1 fruit fly cellular context compared by ENCODE assay signal in the genomic region with DNA sequence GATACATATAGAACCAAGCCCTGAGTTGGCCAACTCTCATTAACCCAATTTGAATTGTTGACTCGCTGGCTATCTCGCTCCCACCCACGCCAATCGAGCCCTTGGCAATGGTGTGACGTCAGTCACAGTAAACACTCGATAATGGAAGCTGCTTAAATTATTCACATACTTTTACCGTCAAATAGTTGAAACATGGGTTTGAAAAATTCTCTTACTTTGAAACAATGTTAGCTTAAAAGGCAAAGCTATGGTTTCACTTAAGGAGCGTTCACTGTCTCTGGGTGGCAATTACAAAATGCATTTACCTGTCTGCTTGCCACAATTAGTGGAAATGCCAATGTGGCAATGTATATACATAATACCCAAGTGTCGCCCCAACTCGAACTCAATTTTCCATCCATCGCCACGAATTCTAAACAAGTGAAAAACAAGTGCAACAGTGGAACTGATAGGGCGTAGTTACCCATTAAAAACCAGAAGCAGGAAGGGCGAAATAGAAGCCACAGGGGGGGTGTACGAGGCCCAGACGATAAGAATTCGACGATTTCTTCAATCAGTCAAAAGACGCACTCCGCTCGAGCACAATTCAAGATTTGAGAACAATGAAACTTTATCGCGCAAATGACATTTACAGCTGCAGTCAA.
TF ChIP-seq lines count a peak whose summit lies in the region.

No protein-coding gene starts in this region.

TF ChIP-seq in whole organism, embryonic, 481 proteins besides CTCF, POLR2A, EP300 and RAD21 (continued from another document and continues in another):
- TF ChIP-seq inv (GFP tag; IDR thresholded peaks at IDR 0.05; lab: Robert Waterston, UW; ENCODE audit: partially characterized antibody), result no peak
- no peak for TF ChIP-seq ash1 (GFP tag; optimal IDR thresholded peaks at IDR 0.05; lab: Kevin White, UChicago)
- TF ChIP-seq sug (tag; optimal IDR thresholded peaks at IDR 0.05; lab: Kevin White, UChicago), result peak; percentile 84
- TF ChIP-seq p53 (GFP tag; optimal IDR thresholded peaks at IDR 0.05; lab: Kevin White, UChicago), result peak; percentile 54
- TF ChIP-seq CG10654 (GFP tag; optimal IDR thresholded peaks at IDR 0.05; lab: Kevin White, UChicago), result peak; percentile 69
- peak; percentile 37 for TF ChIP-seq Lhr (GFP tag; optimal IDR thresholded peaks at IDR 0.05; lab: Kevin White, UChicago)
- peak; percentile 59 for TF ChIP-seq CG9437 (GFP tag; optimal IDR thresholded peaks at IDR 0.05; lab: Kevin White, UChicago)
- TF ChIP-seq nerfin-2 (GFP tag; IDR thresholded peaks at IDR 0.05; lab: Robert Waterston, UW; ENCODE audit: partially characterized antibody), result no peak
- peak; percentile 95 for TF ChIP-seq zen (tag; optimal IDR thresholded peaks at IDR 0.05; lab: Kevin White, UChicago)
- peak; percentile 78 for TF ChIP-seq sqz (GFP tag; optimal IDR thresholded peaks at IDR 0.05; lab: Kevin White, UChicago)
- peak; percentile 78 for TF ChIP-seq org-1 (GFP tag; optimal IDR thresholded peaks at IDR 0.05; lab: Kevin White, UChicago)
- TF ChIP-seq Tbp (GFP tag; optimal IDR thresholded peaks at IDR 0.05; lab: Kevin White, UChicago), result no peak
- peak; percentile 55; the same call in 1 of the 2 replicates for TF ChIP-seq dimm (GFP tag; IDR thresholded peaks at IDR 0.05; lab: Robert Waterston, UW)
- TF ChIP-seq CG10959 (GFP tag; IDR thresholded peaks at IDR 0.05; lab: Robert Waterston, UW), result peak; percentile 62
- TF ChIP-seq so (GFP tag; IDR thresholded peaks at IDR 0.05; lab: Robert Waterston, UW), result peak; percentile 92
- peak; percentile 86 for TF ChIP-seq CG10366 (GFP tag; IDR thresholded peaks at IDR 0.05; lab: Robert Waterston, UW)
- TF ChIP-seq slp2 (GFP tag; optimal IDR thresholded peaks at IDR 0.05; lab: Kevin White, UChicago), result peak; percentile 68
- TF ChIP-seq CG7786 (GFP tag; optimal IDR thresholded peaks at IDR 0.05; lab: Kevin White, UChicago), result peak; percentile 84
- peak; percentile 52 for TF ChIP-seq CG10431 (GFP tag; optimal IDR thresholded peaks at IDR 0.05; lab: Kevin White, UChicago)
- TF ChIP-seq fd3F (GFP tag; optimal IDR thresholded peaks at IDR 0.05; lab: Kevin White, UChicago), result peak; percentile 80
- peak; percentile 86 for TF ChIP-seq ken (GFP tag; IDR thresholded peaks at IDR 0.05; lab: Robert Waterston, UW)
- TF ChIP-seq CG14441 (GFP tag; IDR thresholded peaks at IDR 0.05; lab: Robert Waterston, UW), result peak; percentile 91
- TF ChIP-seq sd (tag; optimal IDR thresholded peaks at IDR 0.05; lab: Kevin White, UChicago), result peak; percentile 54
- TF ChIP-seq Ets65A (GFP tag; lab: Kevin White, UChicago), result peak; percentile 98
- peak; percentile 82 for TF ChIP-seq CG17385 (GFP tag; optimal IDR thresholded peaks at IDR 0.05; lab: Kevin White, UChicago)
- peak; percentile 97 for TF ChIP-seq grau (tag; optimal IDR thresholded peaks at IDR 0.05; lab: Kevin White, UChicago)
- peak; percentile 85 for TF ChIP-seq Awh (GFP tag; IDR thresholded peaks at IDR 0.05; lab: Robert Waterston, UW)
- peak; percentile 82 for TF ChIP-seq phol (tag; optimal IDR thresholded peaks at IDR 0.05; lab: Kevin White, UChicago)
- peak; percentile 67 for TF ChIP-seq CG16815 (GFP tag; optimal IDR thresholded peaks at IDR 0.05; lab: Kevin White, UChicago)
- TF ChIP-seq CG7745 (tag; optimal IDR thresholded peaks at IDR 0.05; lab: Kevin White, UChicago), result no peak
- peak; percentile 63 for TF ChIP-seq CG10321 (GFP tag; IDR thresholded peaks at IDR 0.05; lab: Robert Waterston, UW)
- TF ChIP-seq CG14965 (GFP tag; optimal IDR thresholded peaks at IDR 0.05; lab: Kevin White, UChicago; ENCODE audit: borderline replicate concordance), result peak; percentile 35
- no peak for TF ChIP-seq HLHmδ (GFP tag; optimal IDR thresholded peaks at IDR 0.05; lab: Kevin White, UChicago)
- peak; percentile 88 for TF ChIP-seq CG17359 (tag; optimal IDR thresholded peaks at IDR 0.05; lab: Kevin White, UChicago)
- peak; percentile 73 for TF ChIP-seq NC2β (GFP tag; optimal IDR thresholded peaks at IDR 0.05; lab: Kevin White, UChicago)
- peak; percentile 72 for TF ChIP-seq B-H2 (GFP tag; optimal IDR thresholded peaks at IDR 0.05; lab: Kevin White, UChicago)
- TF ChIP-seq CG3995 (GFP tag; optimal IDR thresholded peaks at IDR 0.05; lab: Kevin White, UChicago), result peak; percentile 35
- no peak for TF ChIP-seq Sin3A (optimal IDR thresholded peaks at IDR 0.05; lab: Kevin White, UChicago)
- TF ChIP-seq CG10209 (GFP tag; optimal IDR thresholded peaks at IDR 0.05; lab: Kevin White, UChicago), result peak; percentile 82
- TF ChIP-seq CG4360 (GFP tag; IDR thresholded peaks at IDR 0.05; lab: Robert Waterston, UW), result peak; percentile 52
- peak; percentile 89 for TF ChIP-seq CG6689 (GFP tag; IDR thresholded peaks at IDR 0.05; lab: Robert Waterston, UW)
- peak; percentile 67 for TF ChIP-seq al (GFP tag; IDR thresholded peaks at IDR 0.05; lab: Robert Waterston, UW)
- no peak for TF ChIP-seq amos (GFP tag; IDR thresholded peaks at IDR 0.05; lab: Robert Waterston, UW; ENCODE audit: partially characterized antibody)
- peak; percentile 60; the same call in 1 of the 2 replicates for TF ChIP-seq aop (GFP tag; IDR thresholded peaks at IDR 0.05; lab: Robert Waterston, UW)
- TF ChIP-seq NK7.1 (GFP tag; optimal IDR thresholded peaks at IDR 0.05; lab: Kevin White, UChicago), result peak; percentile 61
- no peak for TF ChIP-seq pros (GFP tag; optimal IDR thresholded peaks at IDR 0.05; lab: Kevin White, UChicago)
- TF ChIP-seq hb (GFP tag; IDR thresholded peaks at IDR 0.05; lab: Robert Waterston, UW; ENCODE audit: partially characterized antibody), result no peak
- TF ChIP-seq CG4617 (GFP tag; optimal IDR thresholded peaks at IDR 0.05; lab: Kevin White, UChicago; ENCODE audit: borderline replicate concordance), result peak; percentile 36
- no peak for TF ChIP-seq hbn (GFP tag; IDR thresholded peaks at IDR 0.05; lab: Robert Waterston, UW; ENCODE audit: partially characterized antibody)
- TF ChIP-seq CG30403 (GFP tag; optimal IDR thresholded peaks at IDR 0.05; lab: Kevin White, UChicago), result peak; percentile 81
- peak; percentile 78 for TF ChIP-seq nau (GFP tag; optimal IDR thresholded peaks at IDR 0.05; lab: Kevin White, UChicago)
- peak; percentile 65 for TF ChIP-seq CG6854 (GFP tag; optimal IDR thresholded peaks at IDR 0.05; lab: Kevin White, UChicago)
- peak; percentile 90 for TF ChIP-seq Ptx1 (GFP tag; IDR thresholded peaks at IDR 0.05; lab: Robert Waterston, UW)
- peak; percentile 5 for TF ChIP-seq pzg (GFP tag; optimal IDR thresholded peaks at IDR 0.05; lab: Kevin White, UChicago)
- TF ChIP-seq sim (GFP tag; IDR thresholded peaks at IDR 0.05; lab: Robert Waterston, UW), result peak; percentile 52; the same call in 1 of the 2 replicates
- no peak for TF ChIP-seq Hr39 (optimal IDR thresholded peaks at IDR 0.05; lab: Kevin White, UChicago)
- no peak for TF ChIP-seq yki (optimal IDR thresholded peaks at IDR 0.05; lab: Kevin White, UChicago)
- TF ChIP-seq wor (GFP tag; IDR thresholded peaks at IDR 0.05; lab: Robert Waterston, UW), result peak; percentile 72
- peak; percentile 65 for TF ChIP-seq CG10462 (GFP tag; optimal IDR thresholded peaks at IDR 0.05; lab: Kevin White, UChicago)
- peak; percentile 85 for TF ChIP-seq Side (GFP tag; optimal IDR thresholded peaks at IDR 0.05; lab: Kevin White, UChicago)
- peak; percentile 90 for TF ChIP-seq Antp (GFP tag; optimal IDR thresholded peaks at IDR 0.05; lab: Kevin White, UChicago)
- TF ChIP-seq zfh2 (GFP tag; optimal IDR thresholded peaks at IDR 0.05; lab: Kevin White, UChicago), result peak; percentile 80
- peak; percentile 62; the same call in 1 of the 3 replicates for TF ChIP-seq CG3726 (GFP tag; IDR thresholded peaks at IDR 0.05; lab: Robert Waterston, UW)
- peak; percentile 74 for TF ChIP-seq shn (GFP tag; optimal IDR thresholded peaks at IDR 0.05; lab: Kevin White, UChicago)
- peak; percentile 86 for TF ChIP-seq tgo (GFP tag; IDR thresholded peaks at IDR 0.05; lab: Robert Waterston, UW)
- TF ChIP-seq CG7372 (GFP tag; IDR thresholded peaks at IDR 0.05; lab: Robert Waterston, UW), result peak; percentile 85
- peak; percentile 78 for TF ChIP-seq ATbp (GFP tag; optimal IDR thresholded peaks at IDR 0.05; lab: Kevin White, UChicago)
- TF ChIP-seq Myb (GFP tag; optimal IDR thresholded peaks at IDR 0.05; lab: Kevin White, UChicago), result peak; percentile 74
- peak; percentile 73 for TF ChIP-seq Atf-2 (GFP tag; optimal IDR thresholded peaks at IDR 0.05; lab: Kevin White, UChicago)
- peak; percentile 89 for TF ChIP-seq Oli (tag; optimal IDR thresholded peaks at IDR 0.05; lab: Kevin White, UChicago)
- peak; percentile 69 for TF ChIP-seq CG4707 (GFP tag; optimal IDR thresholded peaks at IDR 0.05; lab: Kevin White, UChicago)
- TF ChIP-seq Elba2 (GFP tag; optimal IDR thresholded peaks at IDR 0.05; lab: Kevin White, UChicago), result peak; percentile 73
- TF ChIP-seq vvl (GFP tag; IDR thresholded peaks at IDR 0.05; lab: Robert Waterston, UW), result peak; percentile 93
- TF ChIP-seq tup (GFP tag; optimal IDR thresholded peaks at IDR 0.05; lab: Kevin White, UChicago), result peak; percentile 75
- TF ChIP-seq CG17912 (GFP tag; optimal IDR thresholded peaks at IDR 0.05; lab: Kevin White, UChicago), result peak; percentile 71
- TF ChIP-seq CG16779 (GFP tag; IDR thresholded peaks at IDR 0.05; lab: Robert Waterston, UW), result peak; percentile 64; the same call in 1 of the 2 replicates
- TF ChIP-seq CG14710 (tag; optimal IDR thresholded peaks at IDR 0.05; lab: Kevin White, UChicago), result peak; percentile 44
- TF ChIP-seq Nf-YA (GFP tag; IDR thresholded peaks at IDR 0.05; lab: Robert Waterston, UW), result peak; percentile 71
- TF ChIP-seq grn (GFP tag; optimal IDR thresholded peaks at IDR 0.05; lab: Kevin White, UChicago), result peak; percentile 46
- TF ChIP-seq CG30020 (tag; optimal IDR thresholded peaks at IDR 0.05; lab: Kevin White, UChicago), result peak; percentile 34
- TF ChIP-seq B-H1 (GFP tag; IDR thresholded peaks at IDR 0.05; lab: Robert Waterston, UW), result peak; percentile 85
- peak; percentile 64 for TF ChIP-seq Ravus (GFP tag; IDR thresholded peaks at IDR 0.05; lab: Robert Waterston, UW)
- peak; percentile 84 for TF ChIP-seq CG12942 (GFP tag; optimal IDR thresholded peaks at IDR 0.05; lab: Kevin White, UChicago)
- peak; percentile 29 for TF ChIP-seq da (GFP tag; optimal IDR thresholded peaks at IDR 0.05; lab: Kevin White, UChicago)
- TF ChIP-seq sens (GFP tag; lab: Kevin White, UChicago), result peak; percentile 97
- no peak for TF ChIP-seq CG16813 (GFP tag; IDR thresholded peaks at IDR 0.05; lab: Robert Waterston, UW; ENCODE audit: partially characterized antibody)
- peak; percentile 86 for TF ChIP-seq CG9932 (GFP tag; IDR thresholded peaks at IDR 0.05; lab: Robert Waterston, UW)
- TF ChIP-seq scrt (GFP tag; optimal IDR thresholded peaks at IDR 0.05; lab: Kevin White, UChicago), result peak; percentile 80
- TF ChIP-seq tap (tag; optimal IDR thresholded peaks at IDR 0.05; lab: Kevin White, UChicago), result peak; percentile 90
- peak; percentile 80 for TF ChIP-seq CG8388 (GFP tag; optimal IDR thresholded peaks at IDR 0.05; lab: Kevin White, UChicago)
- peak; percentile 56 for TF ChIP-seq emc (GFP tag; optimal IDR thresholded peaks at IDR 0.05; lab: Kevin White, UChicago)
- peak; percentile 89 for TF ChIP-seq CG2678 (tag; optimal IDR thresholded peaks at IDR 0.05; lab: Kevin White, UChicago)
- peak; percentile 78 for TF ChIP-seq Nf-YC (tag; optimal IDR thresholded peaks at IDR 0.05; lab: Kevin White, UChicago)
- TF ChIP-seq Sox100B (GFP tag; optimal IDR thresholded peaks at IDR 0.05; lab: Kevin White, UChicago), result peak; percentile 70
- TF ChIP-seq sisA (GFP tag; IDR thresholded peaks at IDR 0.05; lab: Robert Waterston, UW), result peak; percentile 88
- peak; percentile 87 for TF ChIP-seq HLH3B (GFP tag; IDR thresholded peaks at IDR 0.05; lab: Robert Waterston, UW)
- TF ChIP-seq CG9727 (GFP tag; optimal IDR thresholded peaks at IDR 0.05; lab: Kevin White, UChicago), result peak; percentile 72
- TF ChIP-seq ham (GFP tag; IDR thresholded peaks at IDR 0.05; lab: Robert Waterston, UW), result peak; percentile 68; the same call in 1 of the 2 replicates
- peak; percentile 82 for TF ChIP-seq CG2712 (tag; optimal IDR thresholded peaks at IDR 0.05; lab: Kevin White, UChicago)
- TF ChIP-seq zfh1 (GFP tag; IDR thresholded peaks at IDR 0.05; lab: Robert Waterston, UW), result peak; percentile 86
- peak; percentile 67 for TF ChIP-seq CG31365 (tag; optimal IDR thresholded peaks at IDR 0.05; lab: Kevin White, UChicago)
- TF ChIP-seq bigmax (GFP tag; optimal IDR thresholded peaks at IDR 0.05; lab: Kevin White, UChicago), result no peak
- peak; percentile 86 for TF ChIP-seq CG9609 (GFP tag; optimal IDR thresholded peaks at IDR 0.05; lab: Kevin White, UChicago)
- peak; percentile 79 for TF ChIP-seq danr (GFP tag; IDR thresholded peaks at IDR 0.05; lab: Robert Waterston, UW)
- peak; percentile 71 for TF ChIP-seq CG18262 (tag; optimal IDR thresholded peaks at IDR 0.05; lab: Kevin White, UChicago)
- TF ChIP-seq Poxn (GFP tag; IDR thresholded peaks at IDR 0.05; lab: Robert Waterston, UW), result peak; percentile 49; the same call in 1 of the 2 replicates
- peak; percentile 81 for TF ChIP-seq CG7357 (GFP tag; IDR thresholded peaks at IDR 0.05; lab: Robert Waterston, UW)
- TF ChIP-seq CG1792 (GFP tag; optimal IDR thresholded peaks at IDR 0.05; lab: Kevin White, UChicago), result peak; percentile 84
- 0 out of 3 replicates have a peak, but pooled peaks have one; percentile 38 for TF ChIP-seq C15 (GFP tag; IDR thresholded peaks at IDR 0.05; lab: Robert Waterston, UW)
- no peak for TF ChIP-seq CG15073 (GFP tag; optimal IDR thresholded peaks at IDR 0.05; lab: Kevin White, UChicago)
- TF ChIP-seq CG3163 (GFP tag; optimal IDR thresholded peaks at IDR 0.05; lab: Kevin White, UChicago), result peak; percentile 64
- TF ChIP-seq br (optimal IDR thresholded peaks at IDR 0.05; lab: Kevin White, UChicago), result no peak
- peak; percentile 64 for TF ChIP-seq ewg (GFP tag; optimal IDR thresholded peaks at IDR 0.05; lab: Kevin White, UChicago)
- peak; percentile 71 for TF ChIP-seq CG10274 (GFP tag; optimal IDR thresholded peaks at IDR 0.05; lab: Kevin White, UChicago)
- TF ChIP-seq Fer1 (GFP tag; optimal IDR thresholded peaks at IDR 0.05; lab: Kevin White, UChicago), result peak; percentile 88
- no peak for TF ChIP-seq unc-4 (GFP tag; IDR thresholded peaks at IDR 0.05; lab: Robert Waterston, UW; ENCODE audit: partially characterized antibody)
- peak; percentile 83 for TF ChIP-seq Hmr (GFP tag; optimal IDR thresholded peaks at IDR 0.05; lab: Kevin White, UChicago)
- TF ChIP-seq CG15696 (tag; optimal IDR thresholded peaks at IDR 0.05; lab: Kevin White, UChicago), result peak; percentile 76
- TF ChIP-seq Mad (GFP tag; optimal IDR thresholded peaks at IDR 0.05; lab: Kevin White, UChicago), result peak; percentile 80
- peak; percentile 86 for TF ChIP-seq Xrp1 (GFP tag; IDR thresholded peaks at IDR 0.05; lab: Robert Waterston, UW)
- peak; percentile 53; the same call in 1 of the 2 replicates for TF ChIP-seq cas (GFP tag; IDR thresholded peaks at IDR 0.05; lab: Robert Waterston, UW)
- peak; percentile 93 for TF ChIP-seq CG1603 (tag; optimal IDR thresholded peaks at IDR 0.05; lab: Kevin White, UChicago)
